Fruit fly (Drosophila melanogaster): Measurements from ENCODE around the gene Acf.

Acf gene

dm6 chr3R:31762672-31763071 lies 31.1 kb upstream of the Acf start:
- TF ChIP-seq CG8632 (GFP tag; optimal IDR thresholded peaks at IDR 0.05) (peak; percentile 71), dsx (GFP tag; optimal IDR thresholded peaks at IDR 0.05; ENCODE audit: poor library complexity, severe bottlenecking) (no peak), Ets21C (GFP tag; optimal IDR thresholded peaks at IDR 0.05) (no peak), CG7368 (GFP tag; optimal IDR thresholded peaks at IDR 0.05) (peak; percentile 54), CG6163 (GFP tag; IDR thresholded peaks at IDR 0.05) (peak; percentile 80; the same call in 2 of the 3 replicates), CG32006 (GFP tag; optimal IDR thresholded peaks at IDR 0.05) (peak; percentile 81), Hr4 (GFP tag; optimal IDR thresholded peaks at IDR 0.05) (peak; percentile 84), Eip93F (GFP tag; optimal IDR thresholded peaks at IDR 0.05) (no peak), cyc (GFP tag; optimal IDR thresholded peaks at IDR 0.05) (no peak), CG6854 (GFP tag; optimal IDR thresholded peaks at IDR 0.05) (no peak), CG3919 (GFP tag; optimal IDR thresholded peaks at IDR 0.05) (peak; percentile 79), CG8319 (GFP tag; optimal IDR thresholded peaks at IDR 0.05) (peak; percentile 31), dac (GFP tag; optimal IDR thresholded peaks at IDR 0.05) (peak; percentile 35), CG9139 (GFP tag; optimal IDR thresholded peaks at IDR 0.05) (peak; percentile 27), CG15336 (GFP tag; IDR thresholded peaks at IDR 0.05) (peak; percentile 69), Eip78C (GFP tag) (peak; percentile 95), CG11902 (GFP tag; optimal IDR thresholded peaks at IDR 0.05) (peak; percentile 45), esn (GFP tag; optimal IDR thresholded peaks at IDR 0.05) (no peak), Blimp-1 (GFP tag; optimal IDR thresholded peaks at IDR 0.05) (no peak), lz (GFP tag; optimal IDR thresholded peaks at IDR 0.05) (no peak), Met (GFP tag; optimal IDR thresholded peaks at IDR 0.05) (no peak), OdsH (GFP tag; optimal IDR thresholded peaks at IDR 0.05) (peak; percentile 75), Gug (GFP tag; IDR thresholded peaks at IDR 0.05) (peak; percentile 62), eg (GFP tag; IDR thresholded peaks at IDR 0.05) (peak; percentile 74), Sox14 (GFP tag; optimal IDR thresholded peaks at IDR 0.05) (peak; percentile 34), CG6276 (GFP tag; optimal IDR thresholded peaks at IDR 0.05) (peak; percentile 43), topi (GFP tag; optimal IDR thresholded peaks at IDR 0.05) (peak; percentile 28), achi (GFP tag; optimal IDR thresholded peaks at IDR 0.05) (peak; percentile 78), CG31627 (GFP tag; optimal IDR thresholded peaks at IDR 0.05) (no peak), svp (GFP tag) (peak; percentile 69), spab (GFP tag; optimal IDR thresholded peaks at IDR 0.05) (peak; percentile 58), CG6808 (GFP tag; optimal IDR thresholded peaks at IDR 0.05) (peak; percentile 57), Sox15 (GFP tag; optimal IDR thresholded peaks at IDR 0.05) (peak; percentile 57), CG34406 (GFP tag; optimal IDR thresholded peaks at IDR 0.05) (peak; percentile 60), Ets96B (tag; optimal IDR thresholded peaks at IDR 0.05) (peak; percentile 81), Eip75B (GFP tag; optimal IDR thresholded peaks at IDR 0.05) (peak; percentile 59), fkh (GFP tag; optimal IDR thresholded peaks at IDR 0.05) (no peak), Hr39 (GFP tag; optimal IDR thresholded peaks at IDR 0.05) (no peak), CG11294 (GFP tag; IDR thresholded peaks at IDR 0.05) (peak; percentile 13; the same call in 1 of the 2 replicates), CG3032 (tag; optimal IDR thresholded peaks at IDR 0.05) (peak; percentile 69), CG10669 (GFP tag; optimal IDR thresholded peaks at IDR 0.05) (peak; percentile 73), CG16779 (tag; optimal IDR thresholded peaks at IDR 0.05) (peak; percentile 31), CG11762 (GFP tag; optimal IDR thresholded peaks at IDR 0.05; ENCODE audit: insufficient read depth) (peak; percentile 68), CG8119 (GFP tag; IDR thresholded peaks at IDR 0.05) (peak; percentile 67; the same call in 2 of the 3 replicates), CG4318 (GFP tag; optimal IDR thresholded peaks at IDR 0.05) (peak; percentile 45), Lpt (GFP tag; optimal IDR thresholded peaks at IDR 0.05) (peak; percentile 69), pdm3 (GFP tag; optimal IDR thresholded peaks at IDR 0.05) (peak; percentile 68), ss (GFP tag; optimal IDR thresholded peaks at IDR 0.05) (peak in 1 of 2 experiments; percentile 75), Smox (GFP tag; optimal IDR thresholded peaks at IDR 0.05) (peak; percentile 17), salr (GFP tag; optimal IDR thresholded peaks at IDR 0.05) (peak in 1 of 2 experiments; percentile 15), CG10631 (GFP tag; optimal IDR thresholded peaks at IDR 0.05) (peak; percentile 68), acj6 (GFP tag; optimal IDR thresholded peaks at IDR 0.05) (peak; percentile 68)
